Fruit fly (Drosophila melanogaster) ovary, adult (tissue): ENCODE results near the gene Tim17a1.

Experiments
- CG17801 ChIP-seq: fragments of 200-800 bp; optimal IDR thresholded peaks from 2 replicates; lab custom pipeline; 2019; ENCODE audit warnings: missing biosample characterization, mild to moderate bottlenecking, missing genetic modification characterization, moderate library complexity; ENCODE audit not compliant: partially characterized antibody

The Tim17a1 gene

dm6 chr3R:12383036-12383435 lies 18.6 kb upstream of the Tim17a1 start, which contains the start of gene GstD11:
Gene GstD11 (plus strand): TSS chr3R:12383336.
- no peak for TF ChIP-seq CG17801

dm6 chr3R:12382563-12382962 lies 18.1 kb upstream of the Tim17a1 start, which contains the start of gene CG10035:
Gene CG10035 (minus strand): TSS chr3R:12382691.
- no peak for TF ChIP-seq CG17801

dm6 chr3R:12381130-12381700 lies 16.7 kb upstream of the Tim17a1 start:
- TF ChIP-seq CG17801 = no peak

dm6 chr3R:12379708-12380107 lies 15.2 kb upstream of the Tim17a1 start, which contains the start of gene GstD8:
Gene GstD8 (plus strand): TSS chr3R:12380008.
- no peak for TF ChIP-seq CG17801

dm6 chr3R:12379249-12379648 lies 14.8 kb upstream of the Tim17a1 start:
- TF ChIP-seq CG17801 = no peak

- TF ChIP-seq CG17801 = no peak
Measured at dm6 chr3R:12378200-12378599, 13.7 kb upstream of the Tim17a1 start, which contains the start of gene GstD7. Gene GstD7 (plus strand): TSS chr3R:12378500.

dm6 chr3R:12376828-12377227 lies 12.3 kb upstream of the Tim17a1 start, which contains the start of gene GstD6:
Gene GstD6 (plus strand): TSS chr3R:12377128.
- TF ChIP-seq CG17801 = no peak

- TF ChIP-seq CG17801 = no peak
Measured at dm6 chr3R:12375258-12375783, 10.8 kb upstream of the Tim17a1 start, which contains the start of gene GstD5. Gene GstD5 (plus strand): TSS chr3R:12375733.

- no peak for TF ChIP-seq CG17801
Measured at dm6 chr3R:12373800-12374199, 9.3 kb upstream of the Tim17a1 start, which contains the start of gene GstD4. Gene GstD4 (plus strand): TSS chr3R:12374100.

- no peak for TF ChIP-seq CG17801
Measured at dm6 chr3R:12372800-12373199, 8.3 kb upstream of the Tim17a1 start, which contains the start of gene GstD3. Gene GstD3 (plus strand): TSS chr3R:12373068.

dm6 chr3R:12371671-12372070 lies 7.2 kb upstream of the Tim17a1 start, which contains the start of gene GstD2:
Gene GstD2 (plus strand): TSS chr3R:12371971.
- peak; percentile 10 for TF ChIP-seq CG17801

dm6 chr3R:12370643-12370995 lies 6.1 kb upstream of the Tim17a1 start:
- TF ChIP-seq CG17801 = no peak

- TF ChIP-seq CG17801 = no peak
Measured at dm6 chr3R:12369793-12370642, 5.5 kb upstream of the Tim17a1 start.

- peak; percentile 74 for TF ChIP-seq CG17801
Measured at dm6 chr3R:12369135-12369792, 4.8 kb upstream of the Tim17a1 start, which contains the start of gene GstD1. Gene GstD1 (minus strand): TSS chr3R:12369268.

dm6 chr3R:12367464-12367863 lies 3.0 kb upstream of the Tim17a1 start, which contains the start of gene GstD9:
Gene GstD9 (minus strand): TSS chr3R:12367564.
- no peak for TF ChIP-seq CG17801

dm6 chr3R:12365887-12366286 lies 1.4 kb upstream of the Tim17a1 start:
- no peak for TF ChIP-seq CG17801
